Worm (Caenorhabditis elegans): ENCODE measurements around the gene H35B03.1.

The H35B03.1 gene

ce11 chrIV:5706603-5707002 is 18.8 kb upstream of the H35B03.1 start:
- no peak for TF ChIP-seq ztf-23 (GFP tag; IDR thresholded peaks at IDR 0.05)
- TF ChIP-seq med-1 (GFP tag; optimal IDR thresholded peaks at IDR 0.05; ENCODE audit: insufficient read depth): no peak
- TF ChIP-seq klf-2 (GFP tag; conservative IDR thresholded peaks at IDR 0.05): no peak
- TF ChIP-seq ref-1 (GFP tag; conservative IDR thresholded peaks at IDR 0.05): no peak
- no peak for TF ChIP-seq ztf-29 (GFP tag; IDR thresholded peaks at IDR 0.05)
- TF ChIP-seq flt-1 (GFP tag; IDR thresholded peaks at IDR 0.05): no peak
- no peak for TF ChIP-seq tab-1 (GFP tag; IDR thresholded peaks at IDR 0.05)

- TF ChIP-seq flt-1 (GFP tag; IDR thresholded peaks at IDR 0.05) (no peak), ref-1 (GFP tag; conservative IDR thresholded peaks at IDR 0.05) (no peak), T22C8.4 (GFP tag; IDR thresholded peaks at IDR 0.05) (no peak), ztf-29 (GFP tag; IDR thresholded peaks at IDR 0.05) (no peak), ztf-23 (GFP tag; IDR thresholded peaks at IDR 0.05) (no peak), klf-2 (GFP tag; conservative IDR thresholded peaks at IDR 0.05) (no peak), cog-1 (tag; optimal IDR thresholded peaks at IDR 0.05) (no peak), tab-1 (GFP tag; IDR thresholded peaks at IDR 0.05) (no peak), med-1 (GFP tag; optimal IDR thresholded peaks at IDR 0.05; ENCODE audit: insufficient read depth) (no peak)
These were observed 16.6 kb upstream of the H35B03.1 start, which contains the start of gene C55C3.1 for ce11 chrIV:5708796-5709195. C55C3.1 (plus strand) TSS chrIV:5709096.

ce11 chrIV:5715341-5716112 is 9.9 kb upstream of the H35B03.1 start:
- TF ChIP-seq med-1 (GFP tag; optimal IDR thresholded peaks at IDR 0.05; ENCODE audit: insufficient read depth): no peak
- TF ChIP-seq ztf-29 (GFP tag; IDR thresholded peaks at IDR 0.05): no peak
- no peak for TF ChIP-seq ztf-23 (GFP tag; IDR thresholded peaks at IDR 0.05)
- no peak for TF ChIP-seq tab-1 (GFP tag; IDR thresholded peaks at IDR 0.05)
- TF ChIP-seq flt-1 (GFP tag; IDR thresholded peaks at IDR 0.05): no peak
- no peak for TF ChIP-seq cog-1 (tag; optimal IDR thresholded peaks at IDR 0.05)
- TF ChIP-seq T22C8.4 (GFP tag; IDR thresholded peaks at IDR 0.05): no peak
- TF ChIP-seq klf-2 (GFP tag; conservative IDR thresholded peaks at IDR 0.05): no peak
- TF ChIP-seq ref-1 (GFP tag; conservative IDR thresholded peaks at IDR 0.05): no peak

- TF ChIP-seq flt-1 (GFP tag; IDR thresholded peaks at IDR 0.05) (no peak), tab-1 (GFP tag; IDR thresholded peaks at IDR 0.05) (no peak), T22C8.4 (GFP tag; IDR thresholded peaks at IDR 0.05) (no peak), ztf-29 (GFP tag; IDR thresholded peaks at IDR 0.05) (no peak), med-1 (GFP tag; optimal IDR thresholded peaks at IDR 0.05; ENCODE audit: insufficient read depth) (no peak), klf-2 (GFP tag; conservative IDR thresholded peaks at IDR 0.05) (no peak), cog-1 (tag; optimal IDR thresholded peaks at IDR 0.05) (no peak), ref-1 (GFP tag; conservative IDR thresholded peaks at IDR 0.05) (no peak), ztf-23 (GFP tag; IDR thresholded peaks at IDR 0.05) (no peak)
These were observed 1.7 kb upstream of the H35B03.1 start for ce11 chrIV:5723659-5724058.

- TF ChIP-seq cog-1 (tag; optimal IDR thresholded peaks at IDR 0.05): no peak
- TF ChIP-seq ztf-23 (GFP tag; IDR thresholded peaks at IDR 0.05): no peak
These were observed 6.2 kb downstream of the H35B03.1 start, which contains the start of gene H35B03.2 for ce11 chrIV:5731597-5731996. H35B03.2 (minus strand) TSS chrIV:5731674.

ce11 chrIV:5734720-5735119 is 9.3 kb downstream of the H35B03.1 start, which contains the start of gene cpg-18:
cpg-18 (plus strand) TSS chrIV:5735020.
- TF ChIP-seq ref-1 (GFP tag; conservative IDR thresholded peaks at IDR 0.05) (no peak), flt-1 (GFP tag; IDR thresholded peaks at IDR 0.05) (no peak), klf-2 (GFP tag; conservative IDR thresholded peaks at IDR 0.05) (no peak)

- TF ChIP-seq cog-1 (tag; optimal IDR thresholded peaks at IDR 0.05): no peak
- no peak for TF ChIP-seq tab-1 (GFP tag; IDR thresholded peaks at IDR 0.05)
- no peak for TF ChIP-seq klf-2 (GFP tag; conservative IDR thresholded peaks at IDR 0.05)
- TF ChIP-seq flt-1 (GFP tag; IDR thresholded peaks at IDR 0.05): no peak
- no peak for TF ChIP-seq ztf-23 (GFP tag; IDR thresholded peaks at IDR 0.05)
- no peak for TF ChIP-seq med-1 (GFP tag; optimal IDR thresholded peaks at IDR 0.05; ENCODE audit: insufficient read depth)
- TF ChIP-seq ref-1 (GFP tag; conservative IDR thresholded peaks at IDR 0.05): no peak
- TF ChIP-seq ztf-29 (GFP tag; IDR thresholded peaks at IDR 0.05): no peak
These were observed 15.6 kb downstream of the H35B03.1 start, which contains the start of gene chil-11 for ce11 chrIV:5741045-5741444. chil-11 (plus strand) TSS chrIV:5741345.

ce11 chrIV:5744114-5744513 is 18.7 kb downstream of the H35B03.1 start, which contains the start of gene C45E5.1:
C45E5.1 (plus strand) TSS chrIV:5744403.
- TF ChIP-seq ztf-29 (GFP tag; IDR thresholded peaks at IDR 0.05) (no peak), T22C8.4 (GFP tag; IDR thresholded peaks at IDR 0.05) (no peak), ztf-23 (GFP tag; IDR thresholded peaks at IDR 0.05) (no peak), med-1 (GFP tag; optimal IDR thresholded peaks at IDR 0.05; ENCODE audit: insufficient read depth) (no peak), klf-2 (GFP tag; conservative IDR thresholded peaks at IDR 0.05) (no peak), cog-1 (tag; optimal IDR thresholded peaks at IDR 0.05) (no peak), ref-1 (GFP tag; conservative IDR thresholded peaks at IDR 0.05) (no peak), flt-1 (GFP tag; IDR thresholded peaks at IDR 0.05) (no peak), tab-1 (GFP tag; IDR thresholded peaks at IDR 0.05) (no peak)

- TF ChIP-seq flt-1 (GFP tag; IDR thresholded peaks at IDR 0.05) (no peak), tab-1 (GFP tag; IDR thresholded peaks at IDR 0.05) (no peak), T22C8.4 (GFP tag; IDR thresholded peaks at IDR 0.05) (no peak), med-1 (GFP tag; optimal IDR thresholded peaks at IDR 0.05; ENCODE audit: insufficient read depth) (no peak), cog-1 (tag; optimal IDR thresholded peaks at IDR 0.05) (no peak), ztf-29 (GFP tag; IDR thresholded peaks at IDR 0.05) (no peak), klf-2 (GFP tag; conservative IDR thresholded peaks at IDR 0.05) (no peak), ztf-23 (GFP tag; IDR thresholded peaks at IDR 0.05) (no peak), ref-1 (GFP tag; conservative IDR thresholded peaks at IDR 0.05) (no peak)
These were observed 24.5 kb downstream of the H35B03.1 start for ce11 chrIV:5749874-5750273.

- no peak for TF ChIP-seq med-1 (GFP tag; optimal IDR thresholded peaks at IDR 0.05; ENCODE audit: insufficient read depth)
- TF ChIP-seq flt-1 (GFP tag; IDR thresholded peaks at IDR 0.05): no peak
- no peak for TF ChIP-seq T22C8.4 (GFP tag; IDR thresholded peaks at IDR 0.05)
- no peak for TF ChIP-seq ztf-29 (GFP tag; IDR thresholded peaks at IDR 0.05)
- TF ChIP-seq tab-1 (GFP tag; IDR thresholded peaks at IDR 0.05): no peak
- TF ChIP-seq ref-1 (GFP tag; conservative IDR thresholded peaks at IDR 0.05): no peak
- TF ChIP-seq klf-2 (GFP tag; conservative IDR thresholded peaks at IDR 0.05): no peak
- TF ChIP-seq cog-1 (tag; optimal IDR thresholded peaks at IDR 0.05): no peak
- TF ChIP-seq ztf-23 (GFP tag; IDR thresholded peaks at IDR 0.05): no peak
These were observed 26.6 kb downstream of the H35B03.1 start for ce11 chrIV:5751997-5752396.

Measured in whole organism, midembryonic.